Fruit fly (Drosophila melanogaster) whole organism, embryonic: ENCODE measurements around the gene caps.

Experiments used
- Ada2b ChIP-seq: fragments of 200-800 bp; sonication (Bioruptor generic); IDR thresholded peaks from 2 replicates; pipeline ENCODE4 v1.3.6; 2022; ENCODE audit warnings: missing biosample characterization, missing genetic modification characterization
- B-H2 ChIP-seq: fragments of 200-800 bp; sonication (Bioruptor generic); optimal IDR thresholded peaks from 2 replicates; lab custom pipeline; 2018; ENCODE audit warnings: missing biosample characterization, mild to moderate bottlenecking, missing genetic modification characterization
- Bteb2 ChIP-seq: fragments of 200-800 bp; sonication (Bioruptor generic); optimal IDR thresholded peaks from 2 replicates; lab custom pipeline; 2016; ENCODE audit warnings: missing biosample characterization, missing genetic modification characterization
- CG11504 ChIP-seq: fragments of 200-800 bp; sonication (Bioruptor generic); optimal IDR thresholded peaks from 3 replicates; lab custom pipeline; 2019; ENCODE audit warnings: missing biosample characterization, mild to moderate bottlenecking, missing genetic modification characterization, moderate library complexity
- CG11695 ChIP-seq: fragments of 200-800 bp; sonication (Bioruptor generic); IDR thresholded peaks from 3 replicates; pipeline ENCODE4 v1.3.6; 2022; ENCODE audit warnings: missing biosample characterization, missing genetic modification characterization
- CG12769 ChIP-seq: fragments of 200-800 bp; sonication (Bioruptor generic); optimal IDR thresholded peaks from 2 replicates; lab custom pipeline; 2019; ENCODE audit warnings: missing biosample characterization, mild to moderate bottlenecking, missing genetic modification characterization, moderate library complexity
- CG13894 ChIP-seq: fragments of 200-800 bp; sonication (Bioruptor generic); optimal IDR thresholded peaks from 3 replicates; lab custom pipeline; 2018; ENCODE audit warnings: missing biosample characterization, mild to moderate bottlenecking, missing genetic modification characterization, moderate library complexity
- CG15011 ChIP-seq: fragments of 200-800 bp; sonication (Bioruptor generic); optimal IDR thresholded peaks from 3 replicates; lab custom pipeline; 2018; ENCODE audit warnings: missing biosample characterization, mild to moderate bottlenecking, missing genetic modification characterization
- CG15269 ChIP-seq: fragments of 200-800 bp; sonication (Bioruptor generic); optimal IDR thresholded peaks from 2 replicates; lab custom pipeline; 2018; ENCODE audit warnings: missing biosample characterization, mild to moderate bottlenecking, missing genetic modification characterization, moderate library complexity
- CG17568 ChIP-seq: fragments of 200-800 bp; sonication (Bioruptor generic); optimal IDR thresholded peaks from 2 replicates; lab custom pipeline; 2018; ENCODE audit warnings: missing biosample characterization, mild to moderate bottlenecking, missing genetic modification characterization, moderate library complexity
- CG2120 ChIP-seq: fragments of 200-800 bp; sonication (Bioruptor generic); optimal IDR thresholded peaks from 3 replicates; lab custom pipeline; 2016; ENCODE audit warnings: missing biosample characterization, missing genetic modification characterization
- CG30403 ChIP-seq: fragments of 200-800 bp; sonication (Bioruptor generic); optimal IDR thresholded peaks from 3 replicates; lab custom pipeline; 2016; ENCODE audit warnings: missing biosample characterization, missing genetic modification characterization
- CG3065 ChIP-seq: fragments of 200-800 bp; sonication (Bioruptor generic); optimal IDR thresholded peaks from 2 replicates; lab custom pipeline; 2016; ENCODE audit warnings: missing biosample characterization, missing genetic modification characterization
- CG31441 ChIP-seq: fragments of 200-800 bp; sonication (Bioruptor generic); IDR thresholded peaks from 2 replicates; pipeline ENCODE4 v1.3.6; 2022; ENCODE audit warnings: missing biosample characterization, missing genetic modification characterization
- CG3163 ChIP-seq: fragments of 200-800 bp; sonication (Bioruptor generic); optimal IDR thresholded peaks from 3 replicates; lab custom pipeline; 2016; ENCODE audit warnings: missing biosample characterization, missing genetic modification characterization
- CG33557 ChIP-seq: fragments of 200-800 bp; sonication (Bioruptor generic); optimal IDR thresholded peaks from 2 replicates; lab custom pipeline; 2019; ENCODE audit warnings: missing biosample characterization, mild to moderate bottlenecking, missing genetic modification characterization, moderate library complexity
- CG3847 ChIP-seq: fragments of 200-800 bp; sonication (Bioruptor generic); IDR thresholded peaks from 2 replicates; pipeline ENCODE4 v1.3.6; 2022; ENCODE audit warnings: missing biosample characterization, missing genetic modification characterization
- CG6683 ChIP-seq: fragments of 200-800 bp; sonication (Bioruptor generic); optimal IDR thresholded peaks from 2 replicates; lab custom pipeline; 2017; ENCODE audit warnings: missing biosample characterization, mild to moderate bottlenecking, missing genetic modification characterization, missing genetic modification reagents
- CG7987 ChIP-seq: fragments of 200-800 bp; sonication (Bioruptor generic); optimal IDR thresholded peaks from 2 replicates; lab custom pipeline; 2018; ENCODE audit warnings: missing biosample characterization, mild to moderate bottlenecking, missing genetic modification characterization, moderate library complexity
- CG8765 ChIP-seq: fragments of 200-800 bp; sonication (Bioruptor generic); IDR thresholded peaks from 2 replicates; pipeline ENCODE4 v1.3.6; 2022; ENCODE audit warnings: missing biosample characterization, missing genetic modification characterization
- Dbx ChIP-seq: fragments of 200-800 bp; sonication (Bioruptor generic); IDR thresholded peaks from 3 replicates; pipeline ENCODE4 v1.3.6; 2022; ENCODE audit warnings: missing biosample characterization, missing genetic modification characterization
- Ets65A ChIP-seq: fragments of 200-800 bp; sonication (Bioruptor generic); peaks from one replicate; lab custom pipeline; 2016; ENCODE audit warnings: missing biosample characterization, missing genetic modification characterization
- Fer1 ChIP-seq: fragments of 200-800 bp; sonication (Bioruptor generic); optimal IDR thresholded peaks from 2 replicates; lab custom pipeline; 2017; ENCODE audit warnings: missing biosample characterization, mild to moderate bottlenecking, missing genetic modification characterization
- Fer2 ChIP-seq: fragments of 200-800 bp; sonication (Bioruptor generic); optimal IDR thresholded peaks from 2 replicates; lab custom pipeline; 2018; ENCODE audit warnings: missing biosample characterization, mild to moderate bottlenecking, missing genetic modification characterization, moderate library complexity
- H2.0 ChIP-seq: fragments of 200-800 bp; sonication (Bioruptor generic); IDR thresholded peaks from 2 replicates; pipeline ENCODE4 v1.3.6; 2022; ENCODE audit warnings: missing biosample characterization, missing genetic modification characterization
- HLH3B ChIP-seq: fragments of 200-800 bp; sonication (Bioruptor generic); IDR thresholded peaks from 2 replicates; pipeline ENCODE4 v1.3.6; 2022; ENCODE audit warnings: missing biosample characterization, missing genetic modification characterization
- Lim3 ChIP-seq: fragments of 200-800 bp; sonication (Bioruptor generic); IDR thresholded peaks from 2 replicates; pipeline ENCODE4 v1.3.6; 2022; ENCODE audit warnings: missing biosample characterization, missing genetic modification characterization
- MBD-R2 ChIP-seq: fragments of 200-800 bp; sonication (Bioruptor generic); IDR thresholded peaks from 2 replicates; pipeline ENCODE4 v1.3.6; 2022; ENCODE audit warnings: missing biosample characterization, missing genetic modification characterization
- NC2α ChIP-seq: fragments of 200-800 bp; sonication (Bioruptor generic); optimal IDR thresholded peaks from 2 replicates; lab custom pipeline; 2016; ENCODE audit warnings: missing biosample characterization, missing genetic modification characterization
- PHDP ChIP-seq: fragments of 200-800 bp; sonication (Bioruptor generic); optimal IDR thresholded peaks from 3 replicates; lab custom pipeline; 2018; ENCODE audit warnings: missing biosample characterization, mild to moderate bottlenecking, missing genetic modification characterization, moderate library complexity
- Xbp1 ChIP-seq: fragments of 200-800 bp; sonication (Bioruptor generic); optimal IDR thresholded peaks from 3 replicates; lab custom pipeline; 2016; ENCODE audit warnings: missing biosample characterization, mild to moderate bottlenecking, missing genetic modification characterization
- bbx ChIP-seq: fragments of 200-800 bp; sonication (Bioruptor generic); IDR thresholded peaks from 2 replicates; pipeline ENCODE4 v1.3.6; 2022; ENCODE audit warnings: missing biosample characterization, missing genetic modification characterization; ENCODE audit not compliant: partially characterized antibody
- bowl ChIP-seq: fragments of 200-800 bp; sonication (Bioruptor generic); IDR thresholded peaks from 2 replicates; pipeline ENCODE4 v1.3.6; 2022; ENCODE audit warnings: missing biosample characterization, missing genetic modification characterization
- br ChIP-seq: fragments of >200 bp; optimal IDR thresholded peaks from 2 replicates; lab custom pipeline; 2017
- cato ChIP-seq: fragments of 200-800 bp; sonication (Bioruptor generic); optimal IDR thresholded peaks from 2 replicates; lab custom pipeline; 2016; ENCODE audit warnings: missing biosample characterization, missing genetic modification characterization, borderline replicate concordance
- dan ChIP-seq: fragments of 200-800 bp; sonication (Bioruptor generic); IDR thresholded peaks from 2 replicates; pipeline ENCODE4 v1.3.6; 2022; ENCODE audit warnings: missing biosample characterization, missing genetic modification characterization
- dysf ChIP-seq: fragments of 200-800 bp; sonication (Bioruptor generic); IDR thresholded peaks from 3 replicates; pipeline ENCODE4 v1.3.6; 2022; ENCODE audit warnings: missing biosample characterization, missing genetic modification characterization
- emc ChIP-seq: fragments of 200-800 bp; sonication (Bioruptor generic); optimal IDR thresholded peaks from 2 replicates; lab custom pipeline; 2016; ENCODE audit warnings: missing biosample characterization, missing genetic modification characterization
- esg ChIP-seq: fragments of 200-800 bp; sonication (Bioruptor generic); conservative IDR thresholded peaks from 2 replicates; pipeline ENCODE4 v1.3.6; 2022; ENCODE audit warnings: missing biosample characterization, missing genetic modification characterization
- gsb-n ChIP-seq: fragments of 200-800 bp; sonication (Bioruptor generic); optimal IDR thresholded peaks from 3 replicates; lab custom pipeline; 2018; ENCODE audit warnings: missing biosample characterization, mild to moderate bottlenecking, missing genetic modification characterization
- hkb ChIP-seq, 2 experiments: fragments of 200-800 bp in 1 of 2; fragments of >200 bp in 1 of 2; sonication (Bioruptor generic) in 1 of 2; IDR thresholded peaks in 1 of 2; optimal IDR thresholded peaks in 1 of 2; 2 replicates each; pipeline versions ENCODE4 v1.3.6 to Lab custom; 2017 to 2022; ENCODE audit warnings: missing biosample characterization in 1 of 2, missing genetic modification characterization in 1 of 2
- lilli ChIP-seq: fragments of 200-800 bp; sonication (Bioruptor generic); optimal IDR thresholded peaks from 3 replicates; lab custom pipeline; 2016; ENCODE audit warnings: missing biosample characterization, missing genetic modification characterization
- maf-S ChIP-seq: fragments of 200-800 bp; sonication (Bioruptor generic); optimal IDR thresholded peaks from 2 replicates; lab custom pipeline; 2016; ENCODE audit warnings: missing biosample characterization, missing genetic modification characterization
- mam ChIP-seq: fragments of 200-800 bp; sonication (Bioruptor generic); optimal IDR thresholded peaks from 3 replicates; lab custom pipeline; 2016; ENCODE audit warnings: missing biosample characterization, missing genetic modification characterization
- nerfin-2 ChIP-seq: fragments of 200-800 bp; sonication (Bioruptor generic); IDR thresholded peaks from 2 replicates; pipeline ENCODE4 v1.3.6; 2022; ENCODE audit warnings: missing biosample characterization, missing genetic modification characterization; ENCODE audit not compliant: partially characterized antibody
- org-1 ChIP-seq: fragments of 200-800 bp; sonication (Bioruptor generic); optimal IDR thresholded peaks from 2 replicates; lab custom pipeline; 2017; ENCODE audit warnings: missing biosample characterization, missing genetic modification characterization
- sd ChIP-seq: fragments of 200-800 bp; sonication (Bioruptor generic); optimal IDR thresholded peaks from 3 replicates; lab custom pipeline; 2018; ENCODE audit warnings: missing biosample characterization, mild to moderate bottlenecking, missing genetic modification characterization, moderate library complexity
- shn ChIP-seq: fragments of 200-800 bp; sonication (Bioruptor generic); optimal IDR thresholded peaks from 3 replicates; lab custom pipeline; 2016; ENCODE audit warnings: missing biosample characterization, missing genetic modification characterization
- sim ChIP-seq: fragments of 200-800 bp; sonication (Bioruptor generic); IDR thresholded peaks from 2 replicates; pipeline ENCODE4 v1.3.6; 2022; ENCODE audit warnings: missing biosample characterization, missing genetic modification characterization
- tna ChIP-seq: fragments of 200-800 bp; sonication (Bioruptor generic); IDR thresholded peaks from 2 replicates; pipeline ENCODE4 v1.3.6; 2022; ENCODE audit warnings: missing biosample characterization, missing genetic modification characterization; ENCODE audit not compliant: partially characterized antibody

Gene caps

dm6 chr3L:13237056-13237455 lies 8.6 kb downstream of the caps start (continued):
- TF ChIP-seq CG12769 (tag; lab: Kevin White, UChicago) = no peak
- peak; percentile 53 for TF ChIP-seq CG31441 (GFP tag; lab: Robert Waterston, UW)
- no peak for TF ChIP-seq NC2α (GFP tag; lab: Kevin White, UChicago)
- no peak for TF ChIP-seq shn

- TF ChIP-seq org-1 = no peak
- no peak for TF ChIP-seq Fer2 (tag; lab: Kevin White, UChicago)
- no peak for TF ChIP-seq bowl (GFP tag; lab: Robert Waterston, UW)
- TF ChIP-seq CG6683 (GFP tag; lab: Kevin White, UChicago) = no peak
- TF ChIP-seq CG3163 (GFP tag; lab: Kevin White, UChicago) = no peak
- TF ChIP-seq B-H2 (GFP tag; lab: Kevin White, UChicago) = no peak
- TF ChIP-seq CG17568 (GFP tag; lab: Kevin White, UChicago) = no peak
- TF ChIP-seq br = no peak
- no peak for TF ChIP-seq emc (GFP tag; lab: Kevin White, UChicago)
- TF ChIP-seq mam = peak; percentile 25
- no peak for TF ChIP-seq CG7987
- TF ChIP-seq nerfin-2 (GFP tag; lab: Robert Waterston, UW) = no peak
- no peak for TF ChIP-seq Fer1
- TF ChIP-seq Dbx (GFP tag; lab: Robert Waterston, UW) = peak; percentile 39; the same call in 1 of the 3 replicates
- peak; percentile 22; the same call in 1 of the 2 replicates for TF ChIP-seq bbx (GFP tag; lab: Robert Waterston, UW)
- TF ChIP-seq CG15011 = no peak
- no peak for TF ChIP-seq Xbp1 (GFP tag; lab: Kevin White, UChicago)
- TF ChIP-seq H2.0 (GFP tag; lab: Robert Waterston, UW) = 0 out of 2 replicates have a peak, but pooled peaks have one; percentile 5
- TF ChIP-seq Lim3 (GFP tag; lab: Robert Waterston, UW) = no peak
- peak; percentile 38 for TF ChIP-seq sd (tag; lab: Kevin White, UChicago)
- peak; percentile 49; the same call in 1 of the 3 replicates for TF ChIP-seq dysf (GFP tag; lab: Robert Waterston, UW)
- TF ChIP-seq tna (GFP tag; lab: Robert Waterston, UW) = no peak
- no peak for TF ChIP-seq cato (GFP tag; lab: Kevin White, UChicago)
- peak; percentile 72 for TF ChIP-seq CG2120
- TF ChIP-seq CG11504 (tag; lab: Kevin White, UChicago) = peak; percentile 1
- no peak for TF ChIP-seq CG11695 (GFP tag; lab: Robert Waterston, UW)
- TF ChIP-seq hkb (optimal IDR thresholded peaks at IDR 0.05; lab: Kevin White, UChicago) = no peak
- TF ChIP-seq hkb (GFP tag; IDR thresholded peaks at IDR 0.05; lab: Robert Waterston, UW) = no peak
- TF ChIP-seq Ada2b = peak; percentile 10; the same call in 1 of the 2 replicates
- TF ChIP-seq dan = no peak
- TF ChIP-seq esg = no peak
- peak; percentile 88 for TF ChIP-seq Ets65A (GFP tag; lab: Kevin White, UChicago)
- TF ChIP-seq CG15269 (tag; lab: Kevin White, UChicago) = peak; percentile 23
- TF ChIP-seq CG3065 = no peak
- no peak for TF ChIP-seq HLH3B
- no peak for TF ChIP-seq gsb-n (tag; lab: Kevin White, UChicago)
- no peak for TF ChIP-seq CG13894 (tag; lab: Kevin White, UChicago)
- no peak for TF ChIP-seq CG8765 (GFP tag; lab: Robert Waterston, UW)
- TF ChIP-seq CG3847 (GFP tag; lab: Robert Waterston, UW) = 0 out of 2 replicates have a peak, but pooled peaks have one; percentile 24
- no peak for TF ChIP-seq maf-S (GFP tag; lab: Kevin White, UChicago)
- peak; percentile 37 for TF ChIP-seq PHDP
- no peak for TF ChIP-seq sim (GFP tag; lab: Robert Waterston, UW)
- TF ChIP-seq CG33557 (GFP tag; lab: Kevin White, UChicago) = no peak
- no peak for TF ChIP-seq CG30403 (GFP tag; lab: Kevin White, UChicago)
- TF ChIP-seq lilli (GFP tag; lab: Kevin White, UChicago) = peak; percentile 31
- TF ChIP-seq MBD-R2 (GFP tag; lab: Robert Waterston, UW) = no peak
- no peak for TF ChIP-seq Bteb2 (GFP tag; lab: Kevin White, UChicago)
Observed at dm6 chr3L:13244181-13244580, 15.7 kb downstream of the caps start.
